Worm (Caenorhabditis elegans) whole organism, mixed stage, embryonic: Measurements from ENCODE around the gene cka-1.

Experiments used
- M03D4.4 ChIP-seq: sonication (generic microtip); optimal IDR thresholded peaks from 2 replicates; lab custom pipeline; 2017; ENCODE audit warnings: mild to moderate bottlenecking, missing genetic modification characterization, missing compliant biosample characterization
- bed-3 ChIP-seq: fragments of 200-800 bp; sonication (Bioruptor generic); optimal IDR thresholded peaks from 3 replicates; lab custom pipeline; 2018; ENCODE audit warnings: mild to moderate bottlenecking, missing genetic modification characterization, moderate library complexity, missing compliant biosample characterization
- blmp-1 ChIP-seq: fragments of 150-350 bp; optimal IDR thresholded peaks from 2 replicates; lab custom pipeline; 2014; ENCODE audit warnings: missing biosample characterization, missing genetic modification characterization
- ceh-39 ChIP-seq: fragments of 150-350 bp; optimal IDR thresholded peaks from 2 replicates; lab custom pipeline; 2014; ENCODE audit warnings: missing biosample characterization, missing genetic modification characterization
- ceh-43 ChIP-seq: fragments of 200-800 bp; sonication (Bioruptor generic); optimal IDR thresholded peaks from 2 replicates; lab custom pipeline; 2018; ENCODE audit warnings: mild to moderate bottlenecking, missing genetic modification characterization, moderate library complexity, missing compliant biosample characterization
- ceh-83 ChIP-seq: fragments of 200-800 bp; sonication (Bioruptor generic); optimal IDR thresholded peaks from 2 replicates; lab custom pipeline; 2018; ENCODE audit warnings: mild to moderate bottlenecking, missing genetic modification characterization, missing compliant biosample characterization
- ces-1 ChIP-seq: fragments of 150-350 bp; optimal IDR thresholded peaks from 2 replicates; lab custom pipeline; 2014; ENCODE audit warnings: missing biosample characterization, missing genetic modification reagents, missing genetic modification characterization
- cnd-1 ChIP-seq: fragments of 200-800 bp; sonication (Bioruptor generic); optimal IDR thresholded peaks from 2 replicates; lab custom pipeline; 2018; ENCODE audit warnings: mild to moderate bottlenecking, missing genetic modification characterization, missing compliant biosample characterization
- drap-1 ChIP-seq: fragments of 200-800 bp; sonication (Bioruptor generic); optimal IDR thresholded peaks from 3 replicates; lab custom pipeline; 2018; ENCODE audit warnings: mild to moderate bottlenecking, missing genetic modification characterization, missing compliant biosample characterization
- elt-1 ChIP-seq: sonication (generic microtip); optimal IDR thresholded peaks from 2 replicates; lab custom pipeline; 2017; ENCODE audit warnings: missing genetic modification characterization, mild to moderate bottlenecking, missing compliant biosample characterization, antibody characterized with exemption, moderate library complexity, borderline replicate concordance; ENCODE audit not compliant: insufficient read depth
- elt-3 ChIP-seq: fragments of 150-350 bp; optimal IDR thresholded peaks from 2 replicates; lab custom pipeline; 2014; ENCODE audit warnings: missing biosample characterization, missing genetic modification characterization
- flh-1 ChIP-seq: fragments of 200-800 bp; sonication (Bioruptor generic); optimal IDR thresholded peaks from 2 replicates; lab custom pipeline; 2018; ENCODE audit warnings: mild to moderate bottlenecking, missing genetic modification characterization, moderate library complexity, missing compliant biosample characterization
- ham-2 ChIP-seq: fragments of 200-800 bp; sonication (Bioruptor generic); optimal IDR thresholded peaks from 2 replicates; lab custom pipeline; 2018; ENCODE audit warnings: mild to moderate bottlenecking, missing genetic modification characterization, missing compliant biosample characterization
- hlh-1 ChIP-seq: fragments of 150-350 bp; optimal IDR thresholded peaks from 2 replicates; lab custom pipeline; 2014; ENCODE audit warnings: missing biosample characterization, missing genetic modification reagents, missing genetic modification characterization
- lin-13 ChIP-seq: fragments of 150-350 bp; optimal IDR thresholded peaks from 2 replicates; lab custom pipeline; 2014; ENCODE audit warnings: missing biosample characterization, missing genetic modification characterization
- lin-32 ChIP-seq: fragments of 200-800 bp; sonication (Bioruptor generic); optimal IDR thresholded peaks from 2 replicates; lab custom pipeline; 2018; ENCODE audit warnings: mild to moderate bottlenecking, missing genetic modification characterization, missing compliant biosample characterization
- lsy-2 ChIP-seq: fragments of 150-350 bp; optimal IDR thresholded peaks from 2 replicates; lab custom pipeline; 2014; ENCODE audit warnings: missing biosample characterization, missing genetic modification characterization
- mab-5 ChIP-seq: fragments of 150-350 bp; optimal IDR thresholded peaks from 2 replicates; lab custom pipeline; 2014; ENCODE audit warnings: missing biosample characterization, missing genetic modification characterization
- mep-1 ChIP-seq: fragments of 150-350 bp; optimal IDR thresholded peaks from 2 replicates; lab custom pipeline; 2017; ENCODE audit warnings: missing biosample characterization, missing genetic modification reagents, missing genetic modification characterization, inconsistent platforms
- mls-2 ChIP-seq: sonication (generic microtip); optimal IDR thresholded peaks from 2 replicates; lab custom pipeline; 2016; ENCODE audit warnings: mild to moderate bottlenecking, missing genetic modification characterization, moderate library complexity, missing compliant biosample characterization
- nhr-12 ChIP-seq: fragments of 150-350 bp; optimal IDR thresholded peaks from 2 replicates; lab custom pipeline; 2014; ENCODE audit warnings: missing biosample characterization, missing genetic modification characterization
- nhr-2 ChIP-seq: fragments of 150-350 bp; optimal IDR thresholded peaks from 2 replicates; lab custom pipeline; 2014; ENCODE audit warnings: missing biosample characterization, missing genetic modification characterization
- nhr-237 ChIP-seq: fragments of 150-350 bp; optimal IDR thresholded peaks from 2 replicates; lab custom pipeline; 2014; ENCODE audit warnings: missing biosample characterization, missing genetic modification characterization
- nhr-28 ChIP-seq: fragments of 150-350 bp; optimal IDR thresholded peaks from 2 replicates; lab custom pipeline; 2014; ENCODE audit warnings: missing biosample characterization, missing genetic modification characterization
- nhr-76 ChIP-seq: sonication (generic microtip); optimal IDR thresholded peaks from 2 replicates; lab custom pipeline; 2017; ENCODE audit warnings: missing biosample characterization, missing genetic modification characterization
- sem-2 ChIP-seq: fragments of 200-800 bp; sonication (Bioruptor generic); optimal IDR thresholded peaks from 2 replicates; lab custom pipeline; 2018; ENCODE audit warnings: mild to moderate bottlenecking, missing genetic modification characterization, missing compliant biosample characterization
- sptf-1 ChIP-seq: sonication (generic microtip); optimal IDR thresholded peaks from 2 replicates; lab custom pipeline; 2017; ENCODE audit warnings: mild to moderate bottlenecking, missing genetic modification characterization, moderate library complexity, missing compliant biosample characterization
- tbx-8 ChIP-seq: fragments of 200-800 bp; sonication (Bioruptor generic); optimal IDR thresholded peaks from 2 replicates; lab custom pipeline; 2018; ENCODE audit warnings: mild to moderate bottlenecking, missing genetic modification characterization, moderate library complexity, missing compliant biosample characterization
- unc-120 ChIP-seq: sonication (generic microtip); optimal IDR thresholded peaks from 2 replicates; lab custom pipeline; 2017; ENCODE audit warnings: missing genetic modification characterization, missing compliant biosample characterization; ENCODE audit not compliant: poor library complexity, severe bottlenecking
- unc-62 ChIP-seq: fragments of 150-350 bp; optimal IDR thresholded peaks from 2 replicates; lab custom pipeline; 2014; ENCODE audit warnings: missing biosample characterization, missing genetic modification reagents, missing genetic modification characterization

The cka-1 gene

DNA sequence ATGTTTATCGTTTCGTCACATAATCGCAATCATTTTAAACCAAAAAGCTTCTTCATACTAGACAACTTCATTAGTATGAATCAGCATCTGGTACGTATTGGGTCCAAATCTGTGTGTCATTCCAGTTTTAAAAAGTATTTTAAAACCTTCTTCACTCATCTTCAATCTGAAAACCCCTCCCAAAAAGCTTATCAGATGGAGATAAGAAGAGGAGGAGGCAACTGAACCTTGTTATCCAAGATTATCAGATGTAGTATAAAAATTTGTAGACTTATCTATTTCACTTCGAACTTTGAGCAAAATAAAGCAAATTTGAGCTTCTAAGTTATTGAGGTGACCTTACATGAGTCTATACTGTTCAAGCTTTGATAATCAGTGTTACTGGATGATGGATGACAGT is 27.5 kb downstream of the cka-1 start, which contains the start of gene nhr-38:
Gene nhr-38, plus strand, starts transcription at position 301 of the 400 bp plus-strand sequence.
- TF ChIP-seq mls-2 (tag; lab: Kevin White, UChicago) (no peak), sptf-1 (no peak), lin-13 (tag; lab: Kevin White, UChicago) (no peak), unc-120 (tag; lab: Kevin White, UChicago) (no peak)

DNA sequence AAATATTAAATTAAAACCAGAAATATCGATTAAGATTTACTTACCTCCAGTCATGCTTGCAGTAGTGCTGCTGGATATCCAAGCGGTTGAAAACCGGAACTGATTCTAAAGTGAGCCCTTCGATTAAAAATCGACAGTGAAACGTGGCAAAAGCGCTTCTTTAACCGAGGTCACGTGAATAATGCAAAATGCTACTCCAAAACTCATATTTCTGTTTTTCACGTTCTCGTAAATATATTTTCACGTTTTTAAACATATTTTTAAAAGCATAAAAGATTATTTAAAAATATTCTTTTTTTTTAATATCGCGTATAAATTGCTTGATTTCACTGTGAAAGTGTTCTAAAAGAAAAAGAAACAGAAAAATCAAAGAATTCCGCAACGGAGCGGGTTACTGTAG is 28.2 kb downstream of the cka-1 start, which contains the start of gene ant-1.3:
Gene ant-1.3, minus strand, starts transcription at position 101 of the 400 bp plus-strand sequence.
- TF ChIP-seq ceh-39 (tag; lab: Kevin White, UChicago) (no peak), sptf-1 (no peak), elt-1 (tag; lab: Kevin White, UChicago) (no peak)
- TF ChIP-seq, all 35 proteins: peak for 0

DNA sequence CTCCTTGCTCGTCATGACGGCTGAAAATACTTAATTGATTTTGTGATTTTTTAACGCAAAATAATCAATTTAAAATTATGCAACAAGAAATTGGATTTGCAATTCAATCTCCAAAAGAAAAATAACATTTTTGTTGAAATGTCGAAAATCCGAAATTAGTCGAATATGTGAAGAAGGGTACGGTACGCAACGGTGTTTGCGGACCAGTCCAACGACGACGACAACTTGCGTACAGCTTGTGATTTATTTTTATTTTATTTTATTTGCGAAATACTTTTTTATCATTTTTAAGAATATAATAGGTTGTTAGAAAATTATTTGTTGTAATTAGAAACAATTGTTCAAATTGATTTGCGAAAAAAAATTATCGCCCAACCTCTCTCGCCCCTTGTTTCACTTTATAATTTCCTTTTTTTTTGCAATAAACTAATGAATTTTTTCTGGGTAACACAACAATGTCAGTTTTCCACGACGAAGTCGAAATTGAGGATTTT is 30.7 kb downstream of the cka-1 start, which contains the start of the genes dcaf-1 and dph-3:
Gene dcaf-1, minus strand, starts transcription at position 20 of the 494 bp plus-strand sequence.
Gene dph-3, plus strand, starts transcription at position 444 of the 494 bp plus-strand sequence.
- TF ChIP-seq ham-2 (GFP tag; lab: Kevin White, UChicago) (no peak), cnd-1 (tag; lab: Kevin White, UChicago) (no peak), lin-13 (tag; lab: Kevin White, UChicago) (no peak), ceh-43 (no peak), blmp-1 (tag; lab: Kevin White, UChicago) (no peak), tbx-8 (GFP tag; lab: Kevin White, UChicago) (no peak), M03D4.4 (tag; lab: Kevin White, UChicago) (no peak), nhr-12 (tag; lab: Kevin White, UChicago) (no peak), sptf-1 (no peak), ceh-39 (tag; lab: Kevin White, UChicago) (no peak), mep-1 (tag; lab: Kevin White, UChicago) (peak; percentile 57), lsy-2 (peak; percentile 97), bed-3 (GFP tag; lab: Kevin White, UChicago) (no peak)

DNA sequence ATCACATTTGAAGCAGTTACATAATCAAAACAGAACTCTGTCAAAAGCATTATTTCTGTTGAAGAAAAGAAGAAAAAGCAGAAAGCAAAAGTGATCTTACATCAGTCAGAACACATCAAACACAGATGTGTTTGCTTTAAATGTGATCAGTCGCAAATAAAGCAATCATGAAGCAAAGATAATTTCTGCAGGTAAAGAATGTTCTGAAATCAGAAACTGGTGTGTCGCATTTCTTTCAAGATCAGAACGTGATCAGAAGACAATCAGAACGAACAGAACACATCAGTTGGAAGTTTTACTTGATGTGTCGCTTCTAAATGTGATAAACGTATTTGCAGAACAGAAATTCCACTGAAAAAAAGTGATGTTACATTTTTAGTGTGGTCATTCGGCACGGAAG is 38.4 kb downstream of the cka-1 start:
- TF ChIP-seq sem-2 (no peak), elt-1 (tag; lab: Kevin White, UChicago) (no peak), ceh-43 (no peak), nhr-237 (tag; lab: Kevin White, UChicago) (no peak), nhr-12 (tag; lab: Kevin White, UChicago) (no peak), ham-2 (GFP tag; lab: Kevin White, UChicago) (no peak), elt-3 (no peak), M03D4.4 (tag; lab: Kevin White, UChicago) (no peak), unc-62 (GFP tag; lab: Kevin White, UChicago) (no peak)

DNA sequence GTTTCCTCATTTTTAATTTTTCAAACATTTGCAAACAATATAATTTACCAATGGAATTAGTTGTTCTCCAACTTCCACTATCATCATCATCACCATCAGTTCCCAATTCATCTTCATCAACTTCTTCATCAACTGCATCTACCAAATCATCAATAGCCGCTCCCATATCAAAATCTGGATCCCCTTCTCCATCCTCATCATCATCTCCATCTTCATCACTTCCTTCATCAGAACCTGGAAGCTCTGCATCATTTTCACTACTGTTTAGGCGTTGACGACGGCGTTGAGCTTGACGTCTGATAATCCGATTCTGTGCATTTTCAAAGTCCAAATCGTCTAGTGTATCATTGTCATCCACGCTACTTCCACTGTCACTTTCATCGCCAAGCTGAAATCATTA is 39.6 kb downstream of the cka-1 start:
- TF ChIP-seq nhr-76 (tag; lab: Kevin White, UChicago): no peak
- TF ChIP-seq lsy-2: no peak
- TF ChIP-seq mep-1 (tag; lab: Kevin White, UChicago): no peak
- TF ChIP-seq sptf-1: no peak
- no peak for TF ChIP-seq unc-120 (tag; lab: Kevin White, UChicago)
- no peak for TF ChIP-seq hlh-1 (tag; lab: Kevin White, UChicago)
- TF ChIP-seq sem-2: no peak
- no peak for TF ChIP-seq drap-1 (GFP tag; lab: Kevin White, UChicago)
- no peak for TF ChIP-seq flh-1
- no peak for TF ChIP-seq bed-3 (GFP tag; lab: Kevin White, UChicago)
- TF ChIP-seq ceh-39 (tag; lab: Kevin White, UChicago): no peak
- no peak for TF ChIP-seq lin-13 (tag; lab: Kevin White, UChicago)
- TF ChIP-seq ces-1: no peak
- no peak for TF ChIP-seq M03D4.4 (tag; lab: Kevin White, UChicago)
- no peak for TF ChIP-seq lin-32 (GFP tag; lab: Kevin White, UChicago)
- no peak for TF ChIP-seq ceh-43
- TF ChIP-seq nhr-12 (tag; lab: Kevin White, UChicago): no peak
- no peak for TF ChIP-seq ceh-83 (GFP tag; lab: Kevin White, UChicago)
- TF ChIP-seq mls-2 (tag; lab: Kevin White, UChicago): no peak
- TF ChIP-seq, all 35 proteins: peak for 0

DNA sequence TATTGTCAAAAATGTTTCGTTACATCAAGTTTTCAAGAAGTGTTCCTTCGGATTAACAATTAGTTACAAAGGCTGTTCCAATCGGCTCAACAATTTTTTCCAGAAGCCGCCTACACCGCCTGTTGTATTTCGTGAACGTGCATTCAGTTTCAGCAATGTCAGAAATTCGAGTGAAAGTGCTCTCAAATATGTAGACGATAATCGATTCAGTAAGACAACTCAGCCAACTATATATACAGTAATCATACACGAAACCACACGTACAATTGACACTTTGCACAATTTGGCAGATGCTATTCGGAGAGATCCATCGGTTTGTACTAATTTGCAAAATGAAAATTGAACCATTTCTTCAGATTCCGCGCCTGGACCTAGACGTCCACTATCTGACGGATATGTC is 40.9 kb downstream of the cka-1 start:
- TF ChIP-seq tbx-8 (GFP tag; lab: Kevin White, UChicago): no peak
- no peak for TF ChIP-seq mab-5 (tag; lab: Kevin White, UChicago)
- TF ChIP-seq ham-2 (GFP tag; lab: Kevin White, UChicago): no peak
- TF ChIP-seq sptf-1: no peak
- TF ChIP-seq nhr-28: no peak
- no peak for TF ChIP-seq nhr-2 (tag; lab: Kevin White, UChicago)
- no peak for TF ChIP-seq ceh-39 (tag; lab: Kevin White, UChicago)
- no peak for TF ChIP-seq M03D4.4 (tag; lab: Kevin White, UChicago)
- TF ChIP-seq unc-62 (GFP tag; lab: Kevin White, UChicago): no peak
- TF ChIP-seq nhr-12 (tag; lab: Kevin White, UChicago): no peak
- TF ChIP-seq mls-2 (tag; lab: Kevin White, UChicago): no peak
- TF ChIP-seq sem-2: no peak
- no peak for TF ChIP-seq lin-32 (GFP tag; lab: Kevin White, UChicago)
